ENCODE assay signal across 2 fruit fly cellular contexts in genomic region chr3R:6374307-6374574, dm6.
TF ChIP-seq lines count a peak whose summit lies in the region.

CG42564 (plus strand) TSS chr3R:6374475.

- TF ChIP-seq CTCF in whole organism, embryonic (GFP tag; optimal IDR thresholded peaks at IDR 0.05; lab: Kevin White, UChicago), result no peak

TF ChIP-seq in whole organism, embryonic, 481 proteins besides CTCF, POLR2A, EP300 and RAD21:
- peak; percentile 75 for TF ChIP-seq Meics (GFP tag; optimal IDR thresholded peaks at IDR 0.05; lab: Kevin White, UChicago)
- peak; percentile 7 for TF ChIP-seq sens (GFP tag; lab: Kevin White, UChicago)
- TF ChIP-seq CG4328 (GFP tag; optimal IDR thresholded peaks at IDR 0.05; lab: Kevin White, UChicago), result no peak
- TF ChIP-seq Fer2 (tag; optimal IDR thresholded peaks at IDR 0.05; lab: Kevin White, UChicago), result no peak
- no peak for TF ChIP-seq CG10565 (GFP tag; optimal IDR thresholded peaks at IDR 0.05; lab: Kevin White, UChicago)
- no peak for TF ChIP-seq pb (GFP tag; optimal IDR thresholded peaks at IDR 0.05; lab: Kevin White, UChicago)
- TF ChIP-seq Ets65A (GFP tag; lab: Kevin White, UChicago), result peak; percentile 47
- TF ChIP-seq Oaz (GFP tag; IDR thresholded peaks at IDR 0.05; lab: Robert Waterston, UW), result no peak
- no peak for TF ChIP-seq Doc2 (GFP tag; IDR thresholded peaks at IDR 0.05; lab: Robert Waterston, UW)
- peak; percentile 2 for TF ChIP-seq Sry-δ (GFP tag; optimal IDR thresholded peaks at IDR 0.05; lab: Kevin White, UChicago)
- TF ChIP-seq Med (GFP tag; lab: Kevin White, UChicago), result no peak
- TF ChIP-seq Jarid2 (GFP tag; optimal IDR thresholded peaks at IDR 0.05; lab: Kevin White, UChicago), result no peak
- no peak for TF ChIP-seq Hr51 (GFP tag; optimal IDR thresholded peaks at IDR 0.05; lab: Kevin White, UChicago)
- no peak for TF ChIP-seq amos (GFP tag; IDR thresholded peaks at IDR 0.05; lab: Robert Waterston, UW; ENCODE audit: partially characterized antibody)
- TF ChIP-seq CG3995 (GFP tag; optimal IDR thresholded peaks at IDR 0.05; lab: Kevin White, UChicago), result no peak
- TF ChIP-seq Usf (GFP tag; optimal IDR thresholded peaks at IDR 0.05; lab: Kevin White, UChicago), result no peak
- no peak for TF ChIP-seq CG6813 (GFP tag; optimal IDR thresholded peaks at IDR 0.05; lab: Kevin White, UChicago)
- no peak for TF ChIP-seq chinmo (GFP tag; IDR thresholded peaks at IDR 0.05; lab: Robert Waterston, UW; ENCODE audit: partially characterized antibody)

TF ChIP-seq in whole organism, prepupa, 60 proteins besides CTCF, POLR2A, EP300 and RAD21:
- TF ChIP-seq fd59A (GFP tag; optimal IDR thresholded peaks at IDR 0.05; lab: Kevin White, UChicago) (no peak), esn (GFP tag; optimal IDR thresholded peaks at IDR 0.05; lab: Kevin White, UChicago) (peak; percentile 33), CG3919 (GFP tag; optimal IDR thresholded peaks at IDR 0.05; lab: Kevin White, UChicago) (no peak)
